Fruit fly (Drosophila melanogaster) whole organism, wandering third instar larva: Measurements from ENCODE around the gene CG33223.

Source experiments
- Abd-B ChIP-seq: fragments of >200 bp; optimal IDR thresholded peaks from 2 replicates; lab custom pipeline; 2017; ENCODE audit warnings: missing biosample characterization, missing genetic modification characterization
- CG9705 ChIP-seq: fragments of 200-800 bp; sonication (Bioruptor generic); optimal IDR thresholded peaks from 2 replicates; lab custom pipeline; 2018; ENCODE audit warnings: missing biosample characterization, mild to moderate bottlenecking, missing genetic modification characterization
- CrebA ChIP-seq: fragments of 200-800 bp; sonication (Bioruptor generic); optimal IDR thresholded peaks from 2 replicates; lab custom pipeline; 2016; ENCODE audit warnings: missing biosample characterization, mild to moderate bottlenecking, missing genetic modification characterization, borderline replicate concordance
- Dfd ChIP-seq: fragments of >200 bp; optimal IDR thresholded peaks from 2 replicates; lab custom pipeline; 2017; ENCODE audit warnings: missing biosample characterization, missing genetic modification characterization
- Dif ChIP-seq: fragments of 200-275, 200-300 bp; sonication (Bioruptor generic); optimal IDR thresholded peaks from 2 replicates; lab custom pipeline; 2018; ENCODE audit warnings: missing biosample characterization, missing genetic modification characterization; ENCODE audit not compliant: partially characterized antibody
- GATAd ChIP-seq: sonication (Bioruptor generic); optimal IDR thresholded peaks from 2 replicates; lab custom pipeline; 2016; ENCODE audit warnings: missing biosample characterization, missing genetic modification characterization
- HLH106 ChIP-seq: fragments of 200-800 bp; optimal IDR thresholded peaks from 3 replicates; lab custom pipeline; 2019; ENCODE audit warnings: missing biosample characterization, mild to moderate bottlenecking, missing genetic modification characterization, moderate library complexity
- Hnf4 ChIP-seq: fragments of 200-800 bp; sonication (Bioruptor generic); optimal IDR thresholded peaks from 2 replicates; lab custom pipeline; 2016; ENCODE audit warnings: missing biosample characterization, mild to moderate bottlenecking, missing genetic modification characterization
- Hr78 ChIP-seq: fragments of >200 bp; optimal IDR thresholded peaks from 2 replicates; lab custom pipeline; 2017; ENCODE audit warnings: missing biosample characterization, missing genetic modification characterization
- Hr83 ChIP-seq: fragments of 200-300 bp; sonication (Bioruptor generic); optimal IDR thresholded peaks from 2 replicates; lab custom pipeline; 2016; ENCODE audit warnings: missing biosample characterization, mild to moderate bottlenecking, missing genetic modification characterization, moderate library complexity; ENCODE audit not compliant: poor library complexity, severe bottlenecking
- Jra ChIP-seq: sonication (Bioruptor generic); optimal IDR thresholded peaks from 2 replicates; lab custom pipeline; 2016; ENCODE audit warnings: missing biosample characterization, missing genetic modification characterization
- Mio ChIP-seq: sonication (Bioruptor generic); optimal IDR thresholded peaks from 2 replicates; lab custom pipeline; 2016; ENCODE audit warnings: missing biosample characterization, missing genetic modification characterization
- Myc ChIP-seq: fragments of >200 bp; optimal IDR thresholded peaks from 2 replicates; lab custom pipeline; 2017
- N ChIP-seq: fragments of >200 bp; optimal IDR thresholded peaks from 2 replicates; lab custom pipeline; 2018; ENCODE audit warnings: missing biosample characterization, missing external identifiers, missing genetic modification characterization
- OdsH ChIP-seq: fragments of 200-800 bp; sonication (Bioruptor generic); optimal IDR thresholded peaks from 2 replicates; lab custom pipeline; 2016; ENCODE audit warnings: missing biosample characterization, mild to moderate bottlenecking, missing genetic modification characterization
- Rel ChIP-seq, 2 experiments: fragments of 200-800 bp; sonication (Bioruptor generic) in 1 of 2; optimal IDR thresholded peaks; 2 replicates in 1 of 2; 3 replicates in 1 of 2; lab custom pipeline; 2016 to 2019; ENCODE audit warnings: mild to moderate bottlenecking in 2 of 2, missing biosample characterization in 2 of 2, missing genetic modification characterization in 2 of 2, moderate library complexity in 1 of 2
- Sp1 ChIP-seq: fragments of 200-800 bp; sonication (Bioruptor generic); optimal IDR thresholded peaks from 3 replicates; lab custom pipeline; 2019; ENCODE audit warnings: missing biosample characterization, mild to moderate bottlenecking, missing genetic modification characterization, moderate library complexity
- br ChIP-seq: fragments of 200-800 bp; sonication (Bioruptor generic); optimal IDR thresholded peaks from 2 replicates; lab custom pipeline; 2016; ENCODE audit warnings: missing biosample characterization, missing genetic modification characterization
- brk ChIP-seq: fragments of 200-800 bp; sonication (Bioruptor generic); optimal IDR thresholded peaks from 2 replicates; lab custom pipeline; 2016; ENCODE audit warnings: missing biosample characterization, mild to moderate bottlenecking, missing genetic modification characterization
- dl ChIP-seq, 2 experiments: fragments of 175-275, 200-275 bp in 1 of 2; fragments of 200-275 bp in 1 of 2; sonication (Bioruptor generic); optimal IDR thresholded peaks; lab custom pipeline; 2018; ENCODE audit warnings: mild to moderate bottlenecking in 2 of 2, missing biosample characterization in 2 of 2, missing genetic modification characterization in 2 of 2, moderate library complexity in 2 of 2; ENCODE audit not compliant: partially characterized antibody in 2 of 2, insufficient read depth in 1 of 2
- dmrt93B ChIP-seq: fragments of 200-800 bp; sonication (Bioruptor generic); optimal IDR thresholded peaks from 2 replicates; lab custom pipeline; 2018; ENCODE audit warnings: missing biosample characterization, mild to moderate bottlenecking, missing genetic modification characterization
- dsf ChIP-seq: sonication (Bioruptor generic); optimal IDR thresholded peaks from 2 replicates; lab custom pipeline; 2016; ENCODE audit warnings: missing biosample characterization, missing genetic modification characterization, borderline replicate concordance
- ey ChIP-seq: fragments of 200-800 bp; sonication (Bioruptor generic); optimal IDR thresholded peaks from 2 replicates; lab custom pipeline; 2016; ENCODE audit warnings: missing biosample characterization, missing genetic modification characterization
- foxo ChIP-seq, 2 experiments: fragments of 200-800 bp; sonication (Bioruptor generic); optimal IDR thresholded peaks; 2 replicates in 1 of 2; 3 replicates in 1 of 2; lab custom pipeline; 2016 to 2017; ENCODE audit warnings: missing biosample characterization in 2 of 2, missing genetic modification characterization in 2 of 2
- fru ChIP-seq: fragments of 200-800 bp; sonication (Bioruptor generic); optimal IDR thresholded peaks from 3 replicates; lab custom pipeline; 2016; ENCODE audit warnings: missing biosample characterization, mild to moderate bottlenecking, missing genetic modification characterization
- h ChIP-seq: fragments of 200-800 bp; sonication (Bioruptor generic); optimal IDR thresholded peaks from 3 replicates; lab custom pipeline; 2016; ENCODE audit warnings: missing biosample characterization, mild to moderate bottlenecking, missing genetic modification characterization
- jim ChIP-seq: fragments of 175-275, 200-325 bp; sonication (Bioruptor generic); optimal IDR thresholded peaks from 2 replicates; lab custom pipeline; 2016; ENCODE audit warnings: missing biosample characterization, mild to moderate bottlenecking, missing genetic modification characterization
- lola ChIP-seq: fragments of >200 bp; optimal IDR thresholded peaks from 2 replicates; lab custom pipeline; 2017; ENCODE audit warnings: missing biosample characterization, missing genetic modification characterization
- pan ChIP-seq: fragments of >200 bp; optimal IDR thresholded peaks from 2 replicates; lab custom pipeline; 2017
- psq ChIP-seq: fragments of 200-800 bp; sonication (Bioruptor generic); optimal IDR thresholded peaks from 3 replicates; lab custom pipeline; 2017; ENCODE audit warnings: missing biosample characterization, mild to moderate bottlenecking, missing genetic modification characterization, moderate library complexity
- sage ChIP-seq: fragments of 200-800 bp; sonication (Bioruptor generic); optimal IDR thresholded peaks from 2 replicates; lab custom pipeline; 2016; ENCODE audit warnings: missing biosample characterization, mild to moderate bottlenecking, missing genetic modification characterization
- sv ChIP-seq: fragments of 200-800 bp; sonication (Bioruptor generic); optimal IDR thresholded peaks from 3 replicates; lab custom pipeline; 2016; ENCODE audit warnings: missing biosample characterization, missing genetic modification characterization
- tai ChIP-seq: sonication (Bioruptor generic); optimal IDR thresholded peaks from 2 replicates; lab custom pipeline; 2016; ENCODE audit warnings: missing biosample characterization, missing genetic modification characterization
- usp ChIP-seq: fragments of >200 bp; optimal IDR thresholded peaks from 2 replicates; lab custom pipeline; 2017; ENCODE audit warnings: missing biosample characterization, missing genetic modification characterization
- woc ChIP-seq: sonication (Bioruptor generic); optimal IDR thresholded peaks from 2 replicates; lab custom pipeline; 2016; ENCODE audit warnings: missing biosample characterization, mild to moderate bottlenecking, missing genetic modification characterization

Gene CG33223

dm6 chrX:8436656-8437284 is 46.9 kb downstream of the CG33223 start, which contains the start of gene CG1440:
TSS of gene CG1440 (plus strand) at chrX:8437057.
- TF ChIP-seq sv (GFP tag; lab: Kevin White, UChicago) (peak; percentile 6), Myc (lab: Kevin White, UChicago) (no peak), OdsH (no peak), Dfd (GFP tag; lab: Kevin White, UChicago) (no peak), br (no peak), fru (GFP tag; lab: Kevin White, UChicago) (no peak), ey (GFP tag; lab: Kevin White, UChicago) (no peak), CG9705 (peak; percentile 20), CrebA (GFP tag; lab: Kevin White, UChicago) (no peak), dsf (GFP tag; lab: Kevin White, UChicago) (no peak), h (no peak), N (GFP tag; lab: Kevin White, UChicago) (no peak), Abd-B (GFP tag; lab: Kevin White, UChicago) (no peak)

dm6 chrX:8433709-8434108 is 50.0 kb downstream of the CG33223 start, which contains the start of gene CG32712:
TSS of gene CG32712 (minus strand) at chrX:8433809.
- TF ChIP-seq dmrt93B (no peak), Mio (GFP tag; lab: Kevin White, UChicago) (no peak), CrebA (GFP tag; lab: Kevin White, UChicago) (no peak), Dfd (GFP tag; lab: Kevin White, UChicago) (no peak), foxo (GFP tag; optimal IDR thresholded peaks at IDR 0.05; lab: Kevin White, UChicago) (no peak), dl (GFP tag; optimal IDR thresholded peaks at IDR 0.05; lab: Kevin White, UChicago; ENCODE audit: insufficient read depth in 1 of 2, partially characterized antibody in 2 of 2) (no peak), Hr78 (GFP tag; lab: Kevin White, UChicago) (no peak)

dm6 chrX:8422643-8423042 is 61.0 kb downstream of the CG33223 start:
- no peak for TF ChIP-seq brk (GFP tag; lab: Kevin White, UChicago)
- no peak for TF ChIP-seq Hnf4 (GFP tag; lab: Kevin White, UChicago)
- TF ChIP-seq pan (lab: Kevin White, UChicago), result no peak
- TF ChIP-seq usp (GFP tag; lab: Kevin White, UChicago), result no peak
- TF ChIP-seq dsf (GFP tag; lab: Kevin White, UChicago), result no peak
- no peak for TF ChIP-seq sage
- TF ChIP-seq dl (GFP tag; optimal IDR thresholded peaks at IDR 0.05; lab: Kevin White, UChicago; ENCODE audit: insufficient read depth in 1 of 2, partially characterized antibody in 2 of 2), result no peak
- no peak for TF ChIP-seq CG9705
- no peak for TF ChIP-seq Hr83 (GFP tag; lab: Kevin White, UChicago)
- TF ChIP-seq Hr78 (GFP tag; lab: Kevin White, UChicago), result no peak
- TF ChIP-seq fru (GFP tag; lab: Kevin White, UChicago), result no peak
- TF ChIP-seq lola (GFP tag; lab: Kevin White, UChicago), result no peak
- TF ChIP-seq OdsH, result no peak
- TF ChIP-seq N (GFP tag; lab: Kevin White, UChicago), result no peak
- no peak for TF ChIP-seq psq (GFP tag; lab: Kevin White, UChicago)

- TF ChIP-seq Dfd (GFP tag; lab: Kevin White, UChicago), result peak; percentile 98
- no peak for TF ChIP-seq psq (GFP tag; lab: Kevin White, UChicago)
- TF ChIP-seq, all 38 proteins: peak for 1
Observed at dm6 chrX:8421449-8421795, 62.3 kb downstream of the CG33223 start.

dm6 chrX:8420772-8421448 is 62.8 kb downstream of the CG33223 start:
- TF ChIP-seq jim (GFP tag; lab: Kevin White, UChicago) (no peak), Dif (GFP tag; lab: Kevin White, UChicago) (peak; percentile 98), CG9705 (no peak), GATAd (GFP tag; lab: Kevin White, UChicago) (no peak), h (peak; percentile 59), pan (lab: Kevin White, UChicago) (peak; percentile 78), dsf (GFP tag; lab: Kevin White, UChicago) (no peak), Jra (GFP tag; lab: Kevin White, UChicago) (peak; percentile 60), dmrt93B (no peak), sage (peak; percentile 44), tai (GFP tag; lab: Kevin White, UChicago) (peak; percentile 22), brk (GFP tag; lab: Kevin White, UChicago) (no peak), Hr78 (GFP tag; lab: Kevin White, UChicago) (no peak), Hr83 (GFP tag; lab: Kevin White, UChicago) (peak; percentile 44), HLH106 (tag; lab: Kevin White, UChicago) (peak; percentile 20), Mio (GFP tag; lab: Kevin White, UChicago) (no peak), Abd-B (GFP tag; lab: Kevin White, UChicago) (no peak), Rel (GFP tag; optimal IDR thresholded peaks at IDR 0.05; lab: Kevin White, UChicago) (no peak), Rel (tag; optimal IDR thresholded peaks at IDR 0.05; lab: Kevin White, UChicago) (peak; percentile 48), Dfd (GFP tag; lab: Kevin White, UChicago) (peak; percentile 99), usp (GFP tag; lab: Kevin White, UChicago) (no peak), OdsH (peak; percentile 38), woc (peak; percentile 45), br (peak; percentile 28), Myc (lab: Kevin White, UChicago) (no peak), psq (GFP tag; lab: Kevin White, UChicago) (peak; percentile 89), Hnf4 (GFP tag; lab: Kevin White, UChicago) (no peak), Sp1 (GFP tag; lab: Kevin White, UChicago) (peak; percentile 32), lola (GFP tag; lab: Kevin White, UChicago) (no peak)
